Worm (Caenorhabditis elegans) whole organism, L3 larva: ENCODE measurements around the gene skpo-3.

Experiments used
- R02D3.7 ChIP-seq: fragments of 150-350 bp; optimal IDR thresholded peaks from 2 replicates; lab custom pipeline; 2014; ENCODE audit warnings: missing biosample characterization, missing genetic modification characterization
- ceh-82 ChIP-seq: fragments of 150-350 bp; optimal IDR thresholded peaks from 2 replicates; lab custom pipeline; 2014; ENCODE audit warnings: missing biosample characterization, missing genetic modification characterization
- ceh-9 ChIP-seq: sonication (generic microtip); optimal IDR thresholded peaks from 2 replicates; lab custom pipeline; 2018; ENCODE audit warnings: missing biosample characterization, missing genetic modification characterization
- egl-27 ChIP-seq: sonication (generic microtip); optimal IDR thresholded peaks from 4 replicates; lab custom pipeline; 2017; ENCODE audit warnings: missing biosample characterization, missing genetic modification reagents, missing genetic modification characterization
- elt-1 ChIP-seq: fragments of 150-350 bp; optimal IDR thresholded peaks from 2 replicates; lab custom pipeline; 2014; ENCODE audit warnings: missing biosample characterization, missing genetic modification characterization
- elt-2 ChIP-seq: sonication (generic microtip); optimal IDR thresholded peaks from 2 replicates; lab custom pipeline; 2016; ENCODE audit warnings: missing genetic modification reagents, mild to moderate bottlenecking, missing genetic modification characterization, missing compliant biosample characterization
- elt-3 ChIP-seq, 3 experiments: fragments of 150-350 bp in 1 of 3; sonication (generic microtip) in 2 of 3; optimal IDR thresholded peaks; 2 replicates in 2 of 3; 4 replicates in 1 of 3; lab custom pipeline; 2014 to 2017; ENCODE audit warnings: missing biosample characterization in 3 of 3, missing genetic modification characterization in 3 of 3
- eor-1 ChIP-seq, 2 experiments: fragments of 150-350 bp; optimal IDR thresholded peaks; 2 replicates each; lab custom pipeline; 2014 to 2018; ENCODE audit warnings: missing biosample characterization in 2 of 2, missing genetic modification characterization in 2 of 2
- fkh-2 ChIP-seq: fragments of 150-350 bp; optimal IDR thresholded peaks from 2 replicates; lab custom pipeline; 2014; ENCODE audit warnings: missing biosample characterization, missing genetic modification reagents, missing genetic modification characterization
- fos-1 ChIP-seq: fragments of 150-350 bp; optimal IDR thresholded peaks from 2 replicates; lab custom pipeline; 2014; ENCODE audit warnings: missing biosample characterization, missing genetic modification characterization
- hmg-11 ChIP-seq: sonication (generic microtip); optimal IDR thresholded peaks from 2 replicates; lab custom pipeline; 2016; ENCODE audit warnings: missing genetic modification characterization, missing compliant biosample characterization
- lin-15B ChIP-seq: fragments of 150-350 bp; optimal IDR thresholded peaks from 2 replicates; lab custom pipeline; 2014; ENCODE audit warnings: missing biosample characterization, missing genetic modification characterization
- lsy-12 ChIP-seq: sonication (generic microtip); optimal IDR thresholded peaks from 2 replicates; lab custom pipeline; 2016; ENCODE audit warnings: mild to moderate bottlenecking, missing genetic modification characterization, missing compliant biosample characterization
- mml-1 ChIP-seq: fragments of 150-350 bp; sonication (generic microtip); optimal IDR thresholded peaks from 3 replicates; lab custom pipeline; 2014; ENCODE audit warnings: missing biosample characterization, missing genetic modification characterization
- nfya-1 ChIP-seq: sonication (generic microtip); optimal IDR thresholded peaks from 2 replicates; lab custom pipeline; 2017; ENCODE audit warnings: missing genetic modification characterization, mild to moderate bottlenecking, missing compliant biosample characterization, antibody characterized with exemption, moderate library complexity; ENCODE audit not compliant: insufficient read depth
- nhr-11 ChIP-seq: fragments of 150-350 bp; optimal IDR thresholded peaks from 2 replicates; lab custom pipeline; 2014; ENCODE audit warnings: missing biosample characterization, missing genetic modification characterization
- nhr-12 ChIP-seq: fragments of 150-350 bp; optimal IDR thresholded peaks from 2 replicates; lab custom pipeline; 2014; ENCODE audit warnings: missing biosample characterization, missing genetic modification characterization
- nhr-23 ChIP-seq: fragments of 150-350 bp; optimal IDR thresholded peaks from 2 replicates; lab custom pipeline; 2014; ENCODE audit warnings: missing biosample characterization, missing genetic modification reagents, missing genetic modification characterization
- nhr-25 ChIP-seq: sonication (generic microtip); optimal IDR thresholded peaks from 2 replicates; lab custom pipeline; 2017; ENCODE audit warnings: missing biosample characterization, missing genetic modification characterization
- nhr-28 ChIP-seq: fragments of 150-350 bp; optimal IDR thresholded peaks from 2 replicates; lab custom pipeline; 2014; ENCODE audit warnings: missing biosample characterization, missing genetic modification characterization
- nhr-43 ChIP-seq: sonication (generic microtip); optimal IDR thresholded peaks from 2 replicates; lab custom pipeline; 2016; ENCODE audit warnings: mild to moderate bottlenecking, missing genetic modification characterization, missing compliant biosample characterization; ENCODE audit not compliant: poor library complexity, severe bottlenecking
- pha-4 ChIP-seq: fragments of 150-350 bp; optimal IDR thresholded peaks from 2 replicates; lab custom pipeline; 2014; ENCODE audit warnings: missing biosample characterization, missing genetic modification reagents, missing genetic modification characterization
- pqm-1 ChIP-seq: fragments of 150-350 bp; optimal IDR thresholded peaks from 2 replicates; lab custom pipeline; 2017; ENCODE audit warnings: missing biosample characterization, missing genetic modification characterization, inconsistent platforms
- skn-1 ChIP-seq: fragments of 150-350 bp; optimal IDR thresholded peaks from 2 replicates; lab custom pipeline; 2014; ENCODE audit warnings: missing biosample characterization, missing genetic modification characterization
- unc-39 ChIP-seq: sonication (generic microtip); optimal IDR thresholded peaks from 4 replicates; lab custom pipeline; 2017; ENCODE audit warnings: missing biosample characterization, missing genetic modification characterization
- unc-62 ChIP-seq: fragments of 150-350 bp; sonication (generic microtip); optimal IDR thresholded peaks from 4 replicates; lab custom pipeline; 2014; ENCODE audit warnings: missing biosample characterization, missing genetic modification reagents, missing genetic modification characterization
- ztf-4 ChIP-seq: fragments of 150-350 bp; optimal IDR thresholded peaks from 2 replicates; lab custom pipeline; 2014; ENCODE audit warnings: missing biosample characterization, missing genetic modification characterization

skpo-3 gene

DNA sequence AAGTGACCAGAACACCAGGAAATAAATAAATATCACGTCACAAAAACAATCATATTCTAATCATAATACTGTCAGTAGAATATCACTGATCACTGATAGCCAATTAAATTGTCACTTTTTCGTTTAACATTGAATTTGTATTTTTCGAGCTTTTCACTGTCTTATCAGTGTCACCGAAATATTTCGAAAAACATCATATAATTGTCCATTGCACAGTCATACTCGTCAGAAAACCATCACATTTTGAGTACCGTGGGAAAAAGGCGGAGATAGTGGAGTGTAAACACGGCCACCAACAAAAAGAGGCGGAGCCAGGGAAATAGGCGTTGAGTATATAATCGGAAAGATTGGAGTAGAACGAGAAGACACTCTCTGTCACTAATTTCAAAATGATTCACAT is 31.6 kb downstream of the skpo-3 start:
- TF ChIP-seq ceh-82 (no peak), nfya-1 (no peak), elt-2 (peak; percentile 80), ztf-4 (tag; lab: Kevin White, UChicago) (no peak), R02D3.7 (tag; lab: Kevin White, UChicago) (no peak), lin-15B (no peak), pqm-1 (tag; lab: Kevin White, UChicago) (peak; percentile 52), elt-3 (tag; optimal IDR thresholded peaks at IDR 0.05; lab: Kevin White, UChicago) (no peak), lsy-12 (tag; lab: Kevin White, UChicago) (no peak), pha-4 (tag; lab: Kevin White, UChicago) (no peak)

DNA sequence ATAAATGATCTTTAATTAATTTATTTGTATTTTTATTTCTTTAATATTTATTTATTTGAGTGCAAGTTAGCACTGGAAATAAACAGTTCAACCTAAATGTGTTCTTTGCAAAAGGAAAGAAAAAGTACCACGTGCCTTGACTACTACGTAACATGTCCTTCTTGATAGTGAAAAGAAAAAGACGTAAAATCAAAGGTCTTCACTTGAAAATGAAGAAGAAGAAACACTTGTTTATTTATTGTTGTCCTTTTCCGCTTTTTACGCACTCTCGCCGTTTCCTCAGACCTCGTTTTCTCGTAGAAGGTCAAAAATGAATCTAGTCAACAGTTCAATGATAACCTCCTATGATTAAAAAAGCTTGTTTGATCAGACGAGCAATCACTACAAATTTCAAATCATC is 32.2 kb downstream of the skpo-3 start:
- TF ChIP-seq ceh-9 (tag; lab: Kevin White, UChicago), result no peak
- TF ChIP-seq nhr-43, result peak; percentile 55
- TF ChIP-seq nhr-23, result peak; percentile 29
- peak; percentile 45 for TF ChIP-seq nhr-25 (tag; lab: Kevin White, UChicago)
- TF ChIP-seq egl-27 (tag; lab: Kevin White, UChicago), result no peak
- TF ChIP-seq, all 47 proteins: peak for 3

DNA sequence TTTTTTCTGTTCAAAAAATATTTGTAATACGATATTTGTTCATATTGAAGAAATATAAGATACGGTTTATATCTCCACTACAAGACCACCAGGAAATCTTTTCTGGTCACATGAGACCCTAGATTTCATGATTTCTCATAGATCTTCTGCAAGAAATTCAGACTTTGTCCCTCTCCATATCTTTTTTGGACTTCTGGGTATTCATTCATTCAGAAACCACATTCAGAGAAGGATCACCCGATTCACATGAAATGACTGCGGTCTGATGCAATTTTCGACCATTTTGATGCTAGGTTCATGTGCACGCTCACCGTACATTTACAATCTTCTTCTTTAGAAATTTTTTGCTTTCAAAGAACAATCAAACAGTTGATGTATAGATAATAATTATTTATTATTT is 34.1 kb downstream of the skpo-3 start:
- TF ChIP-seq fkh-2 (tag; lab: Kevin White, UChicago) (no peak), nhr-43 (peak; percentile 35), nhr-23 (peak; percentile 23)
- TF ChIP-seq, all 47 proteins: peak for 2

DNA sequence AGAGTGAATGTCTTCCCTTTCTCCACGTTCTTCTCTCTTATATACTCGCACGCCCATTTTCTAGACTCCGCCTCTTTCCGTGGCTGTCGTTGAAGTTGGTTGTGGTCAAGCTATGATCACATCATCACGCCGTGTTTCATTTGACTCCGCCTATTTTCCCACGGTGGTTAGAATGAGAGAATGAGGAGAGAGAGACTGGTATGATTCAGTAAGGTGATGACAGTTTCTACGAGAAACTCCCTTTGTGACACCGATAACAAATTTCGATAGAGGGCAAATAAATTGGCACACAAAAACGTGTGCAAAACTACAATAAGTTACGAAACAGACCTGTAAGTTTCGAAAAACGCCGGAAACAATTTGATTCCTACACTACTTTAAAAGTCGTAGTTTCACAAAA is 34.9 kb downstream of the skpo-3 start:
- TF ChIP-seq nhr-11 (tag; lab: Kevin White, UChicago) (no peak), lsy-12 (tag; lab: Kevin White, UChicago) (no peak), skn-1 (tag; lab: Kevin White, UChicago) (no peak), elt-2 (peak; percentile 4), fos-1 (tag; lab: Kevin White, UChicago) (peak; percentile 20), pqm-1 (tag; lab: Kevin White, UChicago) (no peak), egl-27 (tag; lab: Kevin White, UChicago) (no peak), hmg-11 (tag; lab: Kevin White, UChicago) (no peak)

ce11 chrII:7283063-7283462 is 37.4 kb downstream of the skpo-3 start:
- TF ChIP-seq egl-27 (tag; lab: Kevin White, UChicago), result no peak
- peak; percentile 67 for TF ChIP-seq pha-4 (tag; lab: Kevin White, UChicago)

- TF ChIP-seq elt-2, result peak; percentile 49
- TF ChIP-seq lin-15B, result no peak
- peak; percentile 6 for TF ChIP-seq nhr-43
Measured at ce11 chrII:7287140-7287539, 41.5 kb downstream of the skpo-3 start.

DNA sequence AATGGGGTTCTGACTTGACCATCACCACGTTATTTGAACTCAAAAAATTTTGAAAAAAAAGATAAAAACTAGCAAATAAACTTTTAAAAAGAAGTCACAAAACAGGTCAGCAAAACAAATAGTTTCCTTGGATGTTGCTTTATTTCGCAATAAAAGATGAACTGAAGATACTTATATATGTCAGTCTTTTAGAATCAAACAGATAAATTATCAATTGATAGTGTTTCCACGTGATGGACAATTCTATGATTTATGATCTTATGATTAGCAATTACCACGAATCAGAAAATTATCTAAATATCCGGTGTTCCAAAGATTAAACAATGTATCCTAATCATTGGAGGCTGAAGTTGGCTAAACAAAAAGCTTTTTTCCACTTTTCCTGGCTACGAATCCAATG is 42.0 kb downstream of the skpo-3 start:
- TF ChIP-seq mml-1 (tag; lab: Kevin White, UChicago), result no peak
- TF ChIP-seq ceh-9 (tag; lab: Kevin White, UChicago), result no peak
- peak; percentile 68 for TF ChIP-seq nhr-25 (tag; lab: Kevin White, UChicago)
- TF ChIP-seq nhr-23, result peak; percentile 96
- TF ChIP-seq eor-1 (tag; optimal IDR thresholded peaks at IDR 0.05; lab: Kevin White, UChicago), result no peak
- no peak for TF ChIP-seq nhr-28 (tag; lab: Kevin White, UChicago)
- TF ChIP-seq nhr-43, result peak; percentile 75
- peak; percentile 6 for TF ChIP-seq pha-4 (tag; lab: Kevin White, UChicago)
- no peak for TF ChIP-seq elt-1 (tag; lab: Kevin White, UChicago)
- peak; percentile 64 for TF ChIP-seq unc-62 (GFP tag; lab: Kevin White, UChicago)
- peak; percentile 41 for TF ChIP-seq elt-2
- TF ChIP-seq nhr-12 (tag; lab: Kevin White, UChicago), result no peak
- peak; percentile 49 to 57 (median 50) for TF ChIP-seq elt-3 (tag; optimal IDR thresholded peaks at IDR 0.05; lab: Kevin White, UChicago)
- peak; percentile 37 for TF ChIP-seq lsy-12 (tag; lab: Kevin White, UChicago)
- no peak for TF ChIP-seq unc-39 (tag; lab: Kevin White, UChicago)
